Fruit fly (Drosophila melanogaster): ENCODE measurements around the gene CG14610.
A peak's percentile ranks its signal among the peaks of the same experiment; 100 is the strongest.

The CG14610 gene

DNA sequence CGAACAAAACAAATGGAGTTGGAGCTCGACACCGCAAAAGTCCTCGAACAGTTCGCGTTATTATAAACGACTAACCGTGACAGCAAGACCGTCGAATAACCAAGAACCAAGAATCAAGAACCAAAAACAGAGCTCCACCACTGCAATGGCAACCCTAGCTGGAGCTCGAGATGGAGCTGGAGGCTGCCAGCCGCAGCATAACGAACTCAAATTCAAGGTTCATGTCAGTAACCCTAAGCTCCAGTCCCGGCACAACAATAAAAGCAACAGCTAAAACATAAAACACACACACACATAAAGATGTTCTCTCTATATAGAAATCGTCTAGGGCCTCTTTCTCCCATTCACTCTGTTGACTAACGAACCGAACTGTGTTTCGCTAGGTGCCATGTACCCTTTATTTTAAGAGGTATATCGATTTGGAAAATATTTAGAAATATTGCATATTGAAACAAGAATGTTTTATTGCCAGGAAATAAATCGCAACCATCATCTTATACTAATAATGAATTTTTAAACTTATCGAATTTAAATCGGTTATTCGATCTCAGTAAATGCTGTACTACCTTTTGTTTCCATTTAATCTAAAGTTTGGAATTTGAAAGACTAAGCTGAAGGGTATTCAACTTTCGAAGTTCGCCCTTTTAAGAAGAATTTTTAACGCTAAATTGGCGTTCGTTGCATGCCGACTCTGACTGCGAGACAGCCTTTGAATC is 27.4 kb upstream of the CG14610 start (continued):
- TF ChIP-seq CG18599 (GFP tag; optimal IDR thresholded peaks at IDR 0.05): no peak
- TF ChIP-seq hbn (GFP tag; IDR thresholded peaks at IDR 0.05; ENCODE audit: partially characterized antibody): no peak
- no peak for TF ChIP-seq CG42726 (GFP tag; IDR thresholded peaks at IDR 0.05; ENCODE audit: partially characterized antibody)
- no peak for TF ChIP-seq CG3995 (GFP tag; optimal IDR thresholded peaks at IDR 0.05)
- no peak for TF ChIP-seq Bdp1 (GFP tag; optimal IDR thresholded peaks at IDR 0.05)
- no peak for TF ChIP-seq scrt (GFP tag; optimal IDR thresholded peaks at IDR 0.05)
- TF ChIP-seq CG17328 (GFP tag; IDR thresholded peaks at IDR 0.05): no peak
- no peak for TF ChIP-seq Jarid2 (GFP tag; optimal IDR thresholded peaks at IDR 0.05)
- TF ChIP-seq pros (GFP tag; optimal IDR thresholded peaks at IDR 0.05): no peak
- TF ChIP-seq Hsf (GFP tag; optimal IDR thresholded peaks at IDR 0.05): peak; percentile 20
- no peak for TF ChIP-seq bab2 (GFP tag; optimal IDR thresholded peaks at IDR 0.05)
- TF ChIP-seq pan (optimal IDR thresholded peaks at IDR 0.05): no peak
- no peak for TF ChIP-seq pan (GFP tag; optimal IDR thresholded peaks at IDR 0.05 in 1 of 2, IDR thresholded peaks at IDR 0.05 in 1 of 2)
- TF ChIP-seq CG17912 (GFP tag; optimal IDR thresholded peaks at IDR 0.05): no peak
- TF ChIP-seq Med (GFP tag): no peak
- TF ChIP-seq CG12744 (GFP tag; optimal IDR thresholded peaks at IDR 0.05): no peak
- TF ChIP-seq Hmx (GFP tag; optimal IDR thresholded peaks at IDR 0.05): no peak
- TF ChIP-seq CG1832 (GFP tag; optimal IDR thresholded peaks at IDR 0.05): no peak
- TF ChIP-seq Doc2 (GFP tag; IDR thresholded peaks at IDR 0.05): no peak
- no peak for TF ChIP-seq CG17568 (GFP tag; optimal IDR thresholded peaks at IDR 0.05)
- peak; percentile 91 for TF ChIP-seq Ets65A (GFP tag)
- no peak for TF ChIP-seq Drgx (GFP tag; IDR thresholded peaks at IDR 0.05)
- no peak for TF ChIP-seq CG10209 (GFP tag; optimal IDR thresholded peaks at IDR 0.05)
- peak; percentile 57; the same call in 2 of the 3 replicates for TF ChIP-seq zfh1 (GFP tag; IDR thresholded peaks at IDR 0.05)
- TF ChIP-seq HmgD (GFP tag; optimal IDR thresholded peaks at IDR 0.05): no peak
- no peak for TF ChIP-seq Kr (GFP tag; optimal IDR thresholded peaks at IDR 0.05)
- peak in 1 of 3 experiments; percentile 68 for TF ChIP-seq lola (GFP tag; optimal IDR thresholded peaks at IDR 0.05)
- TF ChIP-seq Side (GFP tag; optimal IDR thresholded peaks at IDR 0.05): no peak
- no peak for TF ChIP-seq wor (GFP tag; IDR thresholded peaks at IDR 0.05)
- no peak for TF ChIP-seq sisA (GFP tag; IDR thresholded peaks at IDR 0.05)
- TF ChIP-seq CG17612 (GFP tag; IDR thresholded peaks at IDR 0.05): no peak
- no peak for TF ChIP-seq CG8089 (GFP tag; optimal IDR thresholded peaks at IDR 0.05)
- TF ChIP-seq CG4820 (GFP tag; optimal IDR thresholded peaks at IDR 0.05): no peak
- no peak for TF ChIP-seq run (tag; optimal IDR thresholded peaks at IDR 0.05)
- TF ChIP-seq CG9817 (tag; optimal IDR thresholded peaks at IDR 0.05): no peak
- TF ChIP-seq CG5245 (GFP tag; optimal IDR thresholded peaks at IDR 0.05): no peak
- TF ChIP-seq Neu2 (GFP tag; optimal IDR thresholded peaks at IDR 0.05; ENCODE audit: borderline replicate concordance): no peak
- TF ChIP-seq Atf3 (GFP tag; optimal IDR thresholded peaks at IDR 0.05): no peak
- TF ChIP-seq row (GFP tag; IDR thresholded peaks at IDR 0.05): peak; percentile 33; the same call in 1 of the 3 replicates
- TF ChIP-seq CG1647 (GFP tag; optimal IDR thresholded peaks at IDR 0.05): no peak
- TF ChIP-seq her (GFP tag; optimal IDR thresholded peaks at IDR 0.05): no peak
- TF ChIP-seq emc (GFP tag; optimal IDR thresholded peaks at IDR 0.05): no peak
- peak in 1 of 2 experiments; percentile 67 for TF ChIP-seq bsh (GFP tag; optimal IDR thresholded peaks at IDR 0.05)
- no peak for TF ChIP-seq CG6654 (GFP tag; optimal IDR thresholded peaks at IDR 0.05)
- no peak for TF ChIP-seq D (optimal IDR thresholded peaks at IDR 0.05)
- no peak for TF ChIP-seq D (GFP tag; optimal IDR thresholded peaks at IDR 0.05)
- no peak for TF ChIP-seq CG11085 (GFP tag; IDR thresholded peaks at IDR 0.05)
- TF ChIP-seq tna (GFP tag; IDR thresholded peaks at IDR 0.05; ENCODE audit: partially characterized antibody): no peak
- peak; percentile 16 for TF ChIP-seq CG9727 (GFP tag; optimal IDR thresholded peaks at IDR 0.05)
- TF ChIP-seq gro (GFP tag; optimal IDR thresholded peaks at IDR 0.05): no peak
- no peak for TF ChIP-seq CG18262 (tag; optimal IDR thresholded peaks at IDR 0.05)
